Fruit fly (Drosophila melanogaster) whole organism, wandering third instar larva: ENCODE data around the gene mtm.

Source experiments
- Abd-B ChIP-seq: fragments of >200 bp; optimal IDR thresholded peaks from 2 replicates; lab custom pipeline; 2017; ENCODE audit warnings: missing biosample characterization, missing genetic modification characterization
- Jra ChIP-seq: sonication (Bioruptor generic); optimal IDR thresholded peaks from 2 replicates; lab custom pipeline; 2016; ENCODE audit warnings: missing biosample characterization, missing genetic modification characterization
- Myc ChIP-seq: fragments of >200 bp; optimal IDR thresholded peaks from 2 replicates; lab custom pipeline; 2017
- h ChIP-seq: fragments of 200-800 bp; sonication (Bioruptor generic); optimal IDR thresholded peaks from 3 replicates; lab custom pipeline; 2016; ENCODE audit warnings: missing biosample characterization, mild to moderate bottlenecking, missing genetic modification characterization
- lola ChIP-seq: fragments of >200 bp; optimal IDR thresholded peaks from 2 replicates; lab custom pipeline; 2017; ENCODE audit warnings: missing biosample characterization, missing genetic modification characterization
- pan ChIP-seq: fragments of >200 bp; optimal IDR thresholded peaks from 2 replicates; lab custom pipeline; 2017
- psq ChIP-seq: fragments of 200-800 bp; sonication (Bioruptor generic); optimal IDR thresholded peaks from 3 replicates; lab custom pipeline; 2017; ENCODE audit warnings: missing biosample characterization, mild to moderate bottlenecking, missing genetic modification characterization, moderate library complexity
- rgr ChIP-seq: fragments of 200-800 bp; sonication (Bioruptor generic); optimal IDR thresholded peaks from 3 replicates; lab custom pipeline; 2016; ENCODE audit warnings: missing biosample characterization, mild to moderate bottlenecking, missing genetic modification characterization
- sv ChIP-seq: fragments of 200-800 bp; sonication (Bioruptor generic); optimal IDR thresholded peaks from 3 replicates; lab custom pipeline; 2016; ENCODE audit warnings: missing biosample characterization, missing genetic modification characterization
- usp ChIP-seq: fragments of >200 bp; optimal IDR thresholded peaks from 2 replicates; lab custom pipeline; 2017; ENCODE audit warnings: missing biosample characterization, missing genetic modification characterization

DNA sequence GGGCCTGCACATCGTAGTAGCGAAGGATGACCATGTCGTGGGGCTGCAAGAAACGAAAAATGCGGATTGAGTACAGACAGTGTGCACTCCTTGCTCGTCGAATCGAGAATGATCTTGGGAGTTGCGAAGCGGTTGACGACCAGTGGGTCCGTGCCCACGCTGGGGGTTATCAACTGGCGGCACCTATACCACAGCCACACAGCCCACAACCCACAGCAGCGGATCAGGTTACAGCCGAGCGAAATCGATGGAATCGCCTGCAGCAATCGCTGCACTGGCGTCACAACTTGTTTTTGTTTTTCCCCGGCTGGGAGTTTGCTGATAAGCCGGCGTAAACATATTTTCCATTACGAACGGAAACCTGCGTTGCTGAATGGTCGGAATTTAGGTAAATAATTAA is 8.7 kb upstream of the mtm start:
- TF ChIP-seq pan (lab: Kevin White, UChicago) (no peak), lola (no peak), sv (no peak), psq (GFP tag; lab: Kevin White, UChicago) (no peak), h (GFP tag; lab: Kevin White, UChicago) (no peak), rgr (no peak), Myc (no peak), usp (GFP tag; lab: Kevin White, UChicago) (no peak), Jra (no peak), Abd-B (GFP tag; lab: Kevin White, UChicago) (no peak)
